Fruit fly (Drosophila melanogaster): ENCODE results near the gene colt.
A peak's percentile ranks its signal among the peaks of the same experiment; 100 is the strongest.

The colt gene

DNA sequence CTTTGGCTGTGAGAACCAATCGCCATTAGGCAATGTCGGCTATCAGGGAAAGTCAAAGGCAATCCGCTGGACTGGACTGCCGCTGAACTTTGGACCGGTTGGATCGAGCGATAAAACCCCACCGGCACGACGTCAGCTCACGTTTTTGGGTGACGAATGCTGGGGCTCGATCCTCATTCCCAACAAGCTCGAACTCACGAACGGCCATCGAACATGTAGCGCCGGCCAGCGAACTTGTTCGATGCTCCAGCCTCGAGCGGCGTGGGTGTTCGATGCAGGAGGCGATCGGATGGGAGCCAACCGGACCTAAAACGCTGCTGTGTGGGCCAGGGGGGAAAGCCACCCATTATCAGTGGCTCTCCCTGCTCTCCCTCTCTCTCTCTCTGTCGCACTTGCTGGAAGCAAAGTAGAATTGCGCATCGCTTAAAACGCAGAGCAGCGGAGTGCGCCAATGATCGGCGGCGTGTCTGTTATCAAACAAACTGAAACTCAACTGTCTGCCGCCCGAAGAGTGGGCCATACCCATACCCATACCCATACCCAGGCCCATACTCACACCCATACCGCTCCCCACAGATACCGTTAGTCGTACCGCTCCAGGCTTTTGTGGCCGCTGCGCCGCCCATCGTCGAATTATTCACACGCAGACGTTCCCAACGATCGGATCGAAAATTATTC is 34.9 kb upstream of the colt start, which contains the start of gene daw (continued):
- TF ChIP-seq row (GFP tag; IDR thresholded peaks at IDR 0.05) = no peak
- TF ChIP-seq eyg (GFP tag; optimal IDR thresholded peaks at IDR 0.05) = no peak
- no peak for TF ChIP-seq Meics (GFP tag; optimal IDR thresholded peaks at IDR 0.05)
- no peak for TF ChIP-seq CG8281 (tag; optimal IDR thresholded peaks at IDR 0.05)
- TF ChIP-seq CG11093 (GFP tag; IDR thresholded peaks at IDR 0.05) = no peak
- no peak for TF ChIP-seq CG8089 (GFP tag; optimal IDR thresholded peaks at IDR 0.05)
- no peak for TF ChIP-seq az2 (GFP tag; optimal IDR thresholded peaks at IDR 0.05)
- TF ChIP-seq Mrtf (GFP tag; IDR thresholded peaks at IDR 0.05) = no peak
- TF ChIP-seq Hand (GFP tag; optimal IDR thresholded peaks at IDR 0.05) = no peak
- no peak for TF ChIP-seq scrt (GFP tag; optimal IDR thresholded peaks at IDR 0.05)
- TF ChIP-seq ham (GFP tag; IDR thresholded peaks at IDR 0.05) = 0 out of 2 replicates have a peak, but pooled peaks have one; percentile 20
- no peak for TF ChIP-seq CG14965 (GFP tag; optimal IDR thresholded peaks at IDR 0.05; ENCODE audit: borderline replicate concordance)
- peak; percentile 40 for TF ChIP-seq Nf-YC (tag; optimal IDR thresholded peaks at IDR 0.05)
- TF ChIP-seq CG10543 (GFP tag; optimal IDR thresholded peaks at IDR 0.05) = peak; percentile 52
- TF ChIP-seq Deaf1 (tag; optimal IDR thresholded peaks at IDR 0.05) = peak; percentile 73
- TF ChIP-seq HLH3B (GFP tag; IDR thresholded peaks at IDR 0.05) = no peak
- TF ChIP-seq CG10209 (GFP tag; optimal IDR thresholded peaks at IDR 0.05) = no peak
- no peak for TF ChIP-seq CG4617 (GFP tag; optimal IDR thresholded peaks at IDR 0.05; ENCODE audit: borderline replicate concordance)
- no peak for TF ChIP-seq Lpt (GFP tag; optimal IDR thresholded peaks at IDR 0.05)
- peak; percentile 93 for TF ChIP-seq sug (tag; optimal IDR thresholded peaks at IDR 0.05)
- no peak for TF ChIP-seq CG18011 (GFP tag; optimal IDR thresholded peaks at IDR 0.05)
- no peak for TF ChIP-seq p53 (GFP tag; optimal IDR thresholded peaks at IDR 0.05)
- no peak for TF ChIP-seq CG11560 (tag; IDR thresholded peaks at IDR 0.05)
- peak; percentile 22 for TF ChIP-seq ERR (GFP tag; optimal IDR thresholded peaks at IDR 0.05)
- TF ChIP-seq Med (GFP tag) = peak; percentile 60
- no peak for TF ChIP-seq CG16863 (GFP tag; optimal IDR thresholded peaks at IDR 0.05)
- TF ChIP-seq sob (GFP tag; IDR thresholded peaks at IDR 0.05) = peak; percentile 22; the same call in 1 of the 2 replicates
- no peak for TF ChIP-seq emc (GFP tag; optimal IDR thresholded peaks at IDR 0.05)
- TF ChIP-seq CG18599 (GFP tag; optimal IDR thresholded peaks at IDR 0.05) = peak; percentile 12
- peak; percentile 60 for TF ChIP-seq lab (GFP tag; optimal IDR thresholded peaks at IDR 0.05)
- no peak for TF ChIP-seq stwl (tag; optimal IDR thresholded peaks at IDR 0.05)

DNA sequence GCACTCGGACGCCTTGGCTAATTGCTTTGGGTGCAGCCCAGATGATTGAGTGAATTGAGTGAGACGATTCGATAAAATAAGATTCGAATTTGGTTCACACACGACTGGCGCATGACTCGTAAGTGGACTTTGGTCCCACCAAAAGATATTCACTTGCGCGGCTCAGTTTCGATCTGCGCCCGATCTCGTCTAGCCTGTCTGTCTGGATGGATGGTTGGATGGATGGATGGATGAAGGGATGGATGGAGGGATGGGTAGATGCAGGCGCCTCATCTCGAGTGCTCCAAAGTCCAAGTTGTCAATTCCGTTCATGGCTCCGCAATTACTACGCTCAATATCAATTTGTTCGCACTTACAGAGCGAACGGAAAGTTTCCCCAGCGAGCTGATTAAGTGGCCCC is 32.7 kb upstream of the colt start:
- TF ChIP-seq CG31388 (GFP tag; optimal IDR thresholded peaks at IDR 0.05) = no peak
- no peak for TF ChIP-seq pho (GFP tag; optimal IDR thresholded peaks at IDR 0.05)
- peak; percentile 50 for TF ChIP-seq Med (GFP tag)
- TF ChIP-seq sim (GFP tag; IDR thresholded peaks at IDR 0.05) = no peak
- TF ChIP-seq CG13296 (GFP tag; optimal IDR thresholded peaks at IDR 0.05) = no peak
- no peak for TF ChIP-seq hkb (optimal IDR thresholded peaks at IDR 0.05)
- no peak for TF ChIP-seq hkb (GFP tag; IDR thresholded peaks at IDR 0.05)
- TF ChIP-seq CG8281 (tag; optimal IDR thresholded peaks at IDR 0.05) = peak; percentile 96
- peak; percentile 96 for TF ChIP-seq nom (GFP tag; optimal IDR thresholded peaks at IDR 0.05)
- no peak for TF ChIP-seq CG13894 (tag; optimal IDR thresholded peaks at IDR 0.05)
- peak; percentile 24 for TF ChIP-seq CG5180 (GFP tag; optimal IDR thresholded peaks at IDR 0.05)
- no peak for TF ChIP-seq ap (GFP tag; IDR thresholded peaks at IDR 0.05)
- no peak for TF ChIP-seq bigmax (GFP tag; optimal IDR thresholded peaks at IDR 0.05)
- TF ChIP-seq bsh (GFP tag; optimal IDR thresholded peaks at IDR 0.05) = peak in 1 of 2 experiments; percentile 69
- no peak for TF ChIP-seq HLH4C (GFP tag; IDR thresholded peaks at IDR 0.05; ENCODE audit: partially characterized antibody)
- no peak for TF ChIP-seq CG6765 (GFP tag; optimal IDR thresholded peaks at IDR 0.05)
- TF ChIP-seq onecut (GFP tag; IDR thresholded peaks at IDR 0.05) = no peak
